Worm (Caenorhabditis elegans) whole organism, L1 larva: ENCODE measurements around the gene F10D7.4.

Source experiments
- C04F5.9 ChIP-seq: sonication (generic microtip); optimal IDR thresholded peaks from 2 replicates; lab custom pipeline; 2016; ENCODE audit warnings: missing genetic modification characterization, missing compliant biosample characterization
- C34B4.2 ChIP-seq: sonication (generic microtip); optimal IDR thresholded peaks from 2 replicates; lab custom pipeline; 2017; ENCODE audit warnings: mild to moderate bottlenecking, missing genetic modification characterization, missing compliant biosample characterization
- F16B12.6 ChIP-seq: fragments of 150-350 bp; optimal IDR thresholded peaks from 2 replicates; lab custom pipeline; 2014; ENCODE audit warnings: missing biosample characterization, missing genetic modification characterization
- ceh-88 ChIP-seq: fragments of 200-800 bp; sonication (Bioruptor generic); IDR thresholded peaks from 2 replicates; pipeline ENCODE4 v1.3.6; 2022; ENCODE audit warnings: missing genetic modification characterization, missing compliant biosample characterization
- efl-1 ChIP-seq, 4 experiments: fragments of 150-350 bp; optimal IDR thresholded peaks in 3 of 4; peaks in 1 of 4; 1 replicate in 1 of 4; 2 replicates in 3 of 4; lab custom pipeline; 2014; ENCODE audit warnings: missing biosample characterization in 2 of 4, missing genetic modification characterization in 2 of 4, missing genetic modification reagents in 2 of 4
- efl-3 ChIP-seq: fragments of 200-800 bp; sonication (Bioruptor generic); optimal IDR thresholded peaks from 2 replicates; lab custom pipeline; 2018; ENCODE audit warnings: mild to moderate bottlenecking, missing genetic modification characterization, missing compliant biosample characterization
- elt-2 ChIP-seq: sonication (generic microtip); optimal IDR thresholded peaks from 2 replicates; lab custom pipeline; 2016; ENCODE audit warnings: missing genetic modification characterization, mild to moderate bottlenecking, inconsistent platforms, missing compliant biosample characterization, missing genetic modification reagents
- elt-3 ChIP-seq, 6 experiments: fragments of 150-350 bp in 1 of 6; sonication (generic microtip); optimal IDR thresholded peaks; 2 replicates each; lab custom pipeline; 2017 to 2018; ENCODE audit warnings: missing biosample characterization in 6 of 6, missing genetic modification characterization in 6 of 6, inconsistent platforms in 1 of 6
- ets-5 ChIP-seq: fragments of 200-800 bp; sonication (Bioruptor generic); IDR thresholded peaks from 2 replicates; pipeline ENCODE4 v1.3.6; 2022; ENCODE audit warnings: missing genetic modification characterization, missing compliant biosample characterization
- grh-1 ChIP-seq: fragments of 200-800 bp; sonication (Bioruptor generic); IDR thresholded peaks from 2 replicates; pipeline ENCODE4 v1.3.6; 2022; ENCODE audit warnings: missing genetic modification reagents, missing genetic modification characterization, missing compliant biosample characterization
- hlh-17 ChIP-seq: fragments of 200-800 bp; sonication (Bioruptor generic); optimal IDR thresholded peaks from 2 replicates; lab custom pipeline; 2018; ENCODE audit warnings: missing genetic modification characterization, mild to moderate bottlenecking, missing compliant biosample characterization, moderate library complexity, borderline replicate concordance
- isw-1 ChIP-seq: fragments of 200-800 bp; sonication (Bioruptor generic); IDR thresholded peaks from 2 replicates; pipeline ENCODE4 v1.3.6; 2022; ENCODE audit warnings: missing genetic modification characterization, missing compliant biosample characterization
- jun-1 ChIP-seq: fragments of 150-350 bp; optimal IDR thresholded peaks from 2 replicates; lab custom pipeline; 2014; ENCODE audit warnings: missing biosample characterization, missing genetic modification reagents, missing genetic modification characterization
- lin-14 ChIP-seq: fragments of 200-800 bp; sonication (Bioruptor generic); optimal IDR thresholded peaks from 2 replicates; lab custom pipeline; 2018; ENCODE audit warnings: mild to moderate bottlenecking, missing genetic modification characterization, moderate library complexity, missing compliant biosample characterization
- lin-35 ChIP-seq, 2 experiments: fragments of 150-350 bp; optimal IDR thresholded peaks; 2 replicates each; lab custom pipeline; 2014; ENCODE audit warnings: missing biosample characterization in 2 of 2, missing genetic modification characterization in 2 of 2, missing genetic modification reagents in 2 of 2
- mdl-1 ChIP-seq, 2 experiments: fragments of 150-350 bp; optimal IDR thresholded peaks; 2 replicates each; lab custom pipeline; 2014 to 2017; ENCODE audit warnings: missing biosample characterization in 2 of 2, missing genetic modification characterization in 2 of 2, inconsistent platforms in 1 of 2
- nhr-47 ChIP-seq: sonication (generic microtip); optimal IDR thresholded peaks from 2 replicates; lab custom pipeline; 2016; ENCODE audit warnings: mild to moderate bottlenecking, missing genetic modification characterization, moderate library complexity, missing compliant biosample characterization
- nhr-71 ChIP-seq: sonication (generic microtip); optimal IDR thresholded peaks from 2 replicates; lab custom pipeline; 2016; ENCODE audit warnings: mild to moderate bottlenecking, missing genetic modification characterization, moderate library complexity, missing compliant biosample characterization
- nhr-76 ChIP-seq: sonication (generic microtip); optimal IDR thresholded peaks from 2 replicates; lab custom pipeline; 2017; ENCODE audit warnings: missing biosample characterization, missing genetic modification characterization
- nhr-85 ChIP-seq: sonication (generic microtip); peaks from one replicate; lab custom pipeline; 2016; ENCODE audit warnings: missing genetic modification characterization, inconsistent platforms, missing compliant biosample characterization
- nhr-90 ChIP-seq: sonication (generic microtip); optimal IDR thresholded peaks from 2 replicates; lab custom pipeline; 2016; ENCODE audit warnings: mild to moderate bottlenecking, missing genetic modification characterization, missing compliant biosample characterization; ENCODE audit not compliant: poor library complexity
- pax-3 ChIP-seq: fragments of 200-800 bp; sonication (Bioruptor generic); optimal IDR thresholded peaks from 2 replicates; lab custom pipeline; 2018; ENCODE audit warnings: mild to moderate bottlenecking, missing genetic modification characterization, moderate library complexity, missing compliant biosample characterization
- snu-23 ChIP-seq: sonication (generic microtip); optimal IDR thresholded peaks from 2 replicates; lab custom pipeline; 2016; ENCODE audit warnings: missing genetic modification characterization, missing compliant biosample characterization
- sox-4 ChIP-seq: sonication (generic microtip); optimal IDR thresholded peaks from 2 replicates; lab custom pipeline; 2016; ENCODE audit warnings: missing genetic modification characterization, missing compliant biosample characterization
- swsn-7 ChIP-seq: sonication (generic microtip); optimal IDR thresholded peaks from 2 replicates; lab custom pipeline; 2016; ENCODE audit warnings: missing genetic modification characterization, missing compliant biosample characterization
- tlp-1 ChIP-seq: fragments of 150-350 bp; optimal IDR thresholded peaks from 2 replicates; lab custom pipeline; 2014; ENCODE audit warnings: missing biosample characterization, missing genetic modification characterization
- unc-30 ChIP-seq: sonication (generic microtip); optimal IDR thresholded peaks from 2 replicates; lab custom pipeline; 2017; ENCODE audit warnings: missing biosample characterization, missing genetic modification characterization
- unc-62 ChIP-seq: fragments of 150-350 bp; optimal IDR thresholded peaks from 2 replicates; lab custom pipeline; 2014; ENCODE audit warnings: missing biosample characterization, missing genetic modification reagents, missing genetic modification characterization
- xbp-1 ChIP-seq: sonication (generic microtip); optimal IDR thresholded peaks from 2 replicates; lab custom pipeline; 2016; ENCODE audit warnings: missing genetic modification characterization, missing compliant biosample characterization
- zag-1 ChIP-seq: fragments of 150-350 bp; optimal IDR thresholded peaks from 2 replicates; lab custom pipeline; 2014; ENCODE audit warnings: missing biosample characterization, missing genetic modification characterization

Gene F10D7.4

DNA sequence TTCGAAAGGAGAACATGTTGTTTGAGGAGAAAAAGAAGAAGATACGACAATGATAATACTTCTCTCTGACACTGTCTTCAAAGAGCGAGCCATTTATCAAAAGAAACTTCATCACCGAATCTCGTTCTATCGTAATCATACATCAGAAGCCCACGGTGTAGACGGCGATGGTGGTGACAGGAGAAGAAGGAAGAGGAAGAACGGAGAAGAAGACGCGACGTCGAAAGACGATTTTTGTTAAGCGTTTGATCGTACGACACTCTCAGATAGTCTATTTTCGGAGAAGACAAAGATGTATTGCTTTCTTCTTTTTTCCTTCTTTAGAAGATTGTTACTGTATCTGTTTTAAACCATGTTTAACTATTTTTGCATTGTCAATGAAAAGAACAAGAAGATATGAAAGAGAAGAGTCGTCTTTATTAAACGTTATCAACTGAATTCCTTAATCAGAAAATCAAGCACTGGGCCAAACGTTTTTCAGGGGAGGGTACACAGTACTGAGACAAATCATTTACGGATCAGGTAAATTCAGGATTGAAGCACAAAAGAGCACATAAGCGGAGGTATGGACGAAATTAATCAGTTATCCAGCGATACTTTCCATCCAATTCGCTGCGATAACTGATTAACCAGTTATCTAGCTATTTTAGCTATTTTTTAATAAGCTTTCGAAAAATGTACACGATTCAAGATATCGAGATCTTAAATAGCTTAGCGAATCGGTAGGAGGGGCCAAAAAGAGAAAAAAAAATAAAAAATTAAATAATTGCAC lies 38.1 kb upstream of the F10D7.4 start (continued):
- peak; percentile 45 for TF ChIP-seq lin-14 (GFP tag; lab: Kevin White, UChicago)
- TF ChIP-seq grh-1 (GFP tag; lab: Robert Waterston, UW) = no peak
- TF ChIP-seq nhr-76 = no peak
- no peak for TF ChIP-seq elt-2
- TF ChIP-seq mdl-1 (tag; optimal IDR thresholded peaks at IDR 0.05; lab: Kevin White, UChicago) = peak in 1 of 2 experiments; percentile 42

DNA sequence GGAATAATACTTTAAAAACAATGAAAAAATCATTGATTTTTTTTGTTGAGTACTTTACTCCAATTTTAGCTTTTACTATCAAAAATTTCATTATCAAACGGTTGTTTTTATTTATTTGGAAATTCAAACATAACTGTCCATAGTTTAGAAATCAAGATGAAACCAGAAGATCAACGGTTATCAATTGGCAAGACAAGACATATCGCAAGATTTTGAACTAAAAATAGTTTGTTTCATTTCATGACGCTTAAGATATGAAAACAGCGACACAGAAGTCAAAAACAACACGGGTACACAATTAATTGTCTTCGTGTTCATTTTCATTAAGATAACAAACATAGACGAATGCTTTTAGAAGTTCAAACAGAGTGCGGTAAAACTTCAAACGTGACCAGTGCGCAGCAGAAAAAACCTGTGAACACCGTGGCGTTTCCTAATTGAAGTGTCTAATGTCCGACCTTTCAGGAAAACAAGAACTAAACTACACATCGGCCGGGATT lies 35.7 kb upstream of the F10D7.4 start:
- TF ChIP-seq lin-14 (GFP tag; lab: Kevin White, UChicago) (peak; percentile 8), nhr-90 (tag; lab: Kevin White, UChicago) (no peak), isw-1 (GFP tag; lab: Robert Waterston, UW) (no peak), nhr-71 (tag; lab: Kevin White, UChicago) (peak; percentile 14), zag-1 (tag; lab: Kevin White, UChicago) (no peak), efl-1 (optimal IDR thresholded peaks at IDR 0.05; lab: Kevin White, UChicago) (no peak), efl-1 (GFP tag; optimal IDR thresholded peaks at IDR 0.05 in 1 of 2; lab: Kevin White, UChicago) (peak in 1 of 2 experiments; percentile 68), elt-3 (tag; optimal IDR thresholded peaks at IDR 0.05; lab: Kevin White, UChicago) (peak in 1 of 6 experiments; percentile 51), nhr-85 (tag; lab: Kevin White, UChicago) (peak; percentile 54)
- TF ChIP-seq, all 84 proteins: peak for 5

DNA sequence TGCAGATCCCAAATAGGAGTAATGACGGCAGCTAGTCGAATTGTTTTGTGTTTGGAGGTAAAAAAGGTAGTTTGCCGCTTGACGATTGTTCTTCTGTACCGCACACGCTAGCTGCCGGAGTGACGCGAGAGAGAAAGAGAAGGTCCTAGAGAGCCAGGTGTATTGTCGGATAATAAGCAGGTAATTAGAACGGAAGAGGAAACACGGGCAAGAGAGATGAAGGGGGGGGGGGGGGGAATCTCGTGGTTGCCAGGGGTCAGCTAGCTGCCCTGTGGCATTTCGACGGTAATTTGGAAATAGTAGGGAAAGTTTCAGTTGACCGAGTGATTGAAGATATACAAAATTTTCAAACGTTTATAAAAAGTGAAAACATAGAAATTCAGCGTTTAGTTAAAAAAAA lies 32.0 kb upstream of the F10D7.4 start, which contains the start of gene crb-1:
Gene crb-1 (minus strand): TSS at position 147 of the 400 bp plus-strand sequence.
- no peak for TF ChIP-seq lin-14 (GFP tag; lab: Kevin White, UChicago)
- no peak for TF ChIP-seq C34B4.2 (tag; lab: Kevin White, UChicago)
- no peak for TF ChIP-seq nhr-85 (tag; lab: Kevin White, UChicago)
- TF ChIP-seq, all 84 proteins: peak for 0

DNA sequence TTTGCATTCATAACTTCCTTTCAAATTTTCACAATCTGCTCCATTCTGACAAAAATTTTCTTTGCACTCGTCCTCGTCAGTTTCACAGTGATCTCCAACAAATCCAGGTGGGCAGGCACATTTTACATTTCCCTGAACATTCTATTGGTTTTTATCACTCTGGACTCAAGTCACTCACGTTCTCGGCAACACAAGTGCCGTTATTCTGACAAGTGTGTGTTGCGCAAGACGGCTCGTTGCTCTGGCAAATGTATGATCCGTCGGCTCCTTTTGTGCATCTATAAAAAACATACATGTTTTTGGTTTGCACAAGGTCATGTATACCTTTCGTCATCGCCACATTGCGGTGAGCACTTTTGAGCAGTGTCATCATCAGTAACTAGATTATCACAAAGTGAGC lies 30.8 kb upstream of the F10D7.4 start:
- TF ChIP-seq efl-1 (optimal IDR thresholded peaks at IDR 0.05; lab: Kevin White, UChicago) = no peak
- TF ChIP-seq efl-1 (GFP tag; optimal IDR thresholded peaks at IDR 0.05 in 1 of 2; lab: Kevin White, UChicago) = peak in 1 of 2 experiments; percentile 91
- no peak for TF ChIP-seq swsn-7 (tag; lab: Kevin White, UChicago)
- no peak for TF ChIP-seq ets-5 (GFP tag; lab: Robert Waterston, UW)
- TF ChIP-seq efl-3 (GFP tag; lab: Kevin White, UChicago) = no peak
- TF ChIP-seq pax-3 (tag; lab: Kevin White, UChicago) = no peak
- TF ChIP-seq unc-30 (tag; lab: Kevin White, UChicago) = no peak
- TF ChIP-seq, all 84 proteins: peak for 1

DNA sequence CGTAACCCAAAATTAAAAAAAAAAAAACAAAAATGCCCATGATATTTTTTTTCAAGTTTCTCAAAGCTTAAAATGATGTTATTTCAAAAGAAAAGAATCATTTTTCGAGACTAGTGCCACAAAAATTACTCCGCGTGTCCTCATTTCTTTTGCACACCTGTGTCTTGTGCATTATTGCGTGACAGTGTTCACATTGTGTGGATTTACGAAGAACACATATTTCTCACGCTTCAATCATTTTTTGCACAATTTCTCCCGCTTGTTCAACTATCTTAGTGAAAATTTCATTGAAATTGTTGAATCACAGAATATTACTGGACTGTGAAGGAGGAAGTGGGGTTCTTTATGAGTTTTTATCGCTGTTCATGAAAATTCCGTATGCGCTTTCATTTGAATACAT lies 27.0 kb upstream of the F10D7.4 start:
- no peak for TF ChIP-seq tlp-1 (tag; lab: Kevin White, UChicago)
- no peak for TF ChIP-seq sox-4 (tag; lab: Kevin White, UChicago)
- TF ChIP-seq xbp-1 = no peak
- TF ChIP-seq unc-62 (GFP tag; lab: Kevin White, UChicago) = no peak
- TF ChIP-seq lin-35 (GFP tag; optimal IDR thresholded peaks at IDR 0.05; lab: Kevin White, UChicago) = peak in 1 of 2 experiments; percentile 8
- TF ChIP-seq pax-3 (tag; lab: Kevin White, UChicago) = no peak
- TF ChIP-seq nhr-71 (tag; lab: Kevin White, UChicago) = no peak
- peak; percentile 55 for TF ChIP-seq F16B12.6 (tag; lab: Kevin White, UChicago)
- no peak for TF ChIP-seq efl-3 (GFP tag; lab: Kevin White, UChicago)
- no peak for TF ChIP-seq C04F5.9
- TF ChIP-seq efl-1 (optimal IDR thresholded peaks at IDR 0.05; lab: Kevin White, UChicago) = no peak
- TF ChIP-seq efl-1 (GFP tag; optimal IDR thresholded peaks at IDR 0.05 in 1 of 2; lab: Kevin White, UChicago) = peak in 1 of 2 experiments; percentile 87
- TF ChIP-seq jun-1 (tag; lab: Kevin White, UChicago) = no peak
- TF ChIP-seq snu-23 (GFP tag; lab: Kevin White, UChicago) = no peak
- TF ChIP-seq nhr-47 = no peak
- TF ChIP-seq hlh-17 (GFP tag; lab: Kevin White, UChicago) = no peak
- TF ChIP-seq nhr-76 = no peak
- TF ChIP-seq ceh-88 = no peak
